Fruit fly (Drosophila melanogaster): ENCODE results near the gene SNF4Agamma.
A peak's percentile ranks its signal among the peaks of the same experiment; 100 is the strongest.

Gene SNF4Agamma

dm6 chr3R:21214693-21215145, 74.2 kb downstream of the SNF4Agamma start, which contains the start of gene Ddrgk1 (continued):
- TF ChIP-seq gro (GFP tag; optimal IDR thresholded peaks at IDR 0.05) = peak; percentile 6
- no peak for TF ChIP-seq run (tag; optimal IDR thresholded peaks at IDR 0.05)
- no peak; the same call in 1 of the 2 replicates for TF ChIP-seq CG9932 (GFP tag; IDR thresholded peaks at IDR 0.05)
- TF ChIP-seq hb (GFP tag; IDR thresholded peaks at IDR 0.05; ENCODE audit: partially characterized antibody) = no peak
- TF ChIP-seq hkb (optimal IDR thresholded peaks at IDR 0.05) = no peak
- TF ChIP-seq hkb (GFP tag; IDR thresholded peaks at IDR 0.05) = no peak
- no peak for TF ChIP-seq CG15073 (GFP tag; optimal IDR thresholded peaks at IDR 0.05)
- peak; percentile 13 for TF ChIP-seq pnt (GFP tag; optimal IDR thresholded peaks at IDR 0.05)
- no peak for TF ChIP-seq sr (GFP tag; IDR thresholded peaks at IDR 0.05)
- no peak for TF ChIP-seq shn (GFP tag; optimal IDR thresholded peaks at IDR 0.05)
- no peak for TF ChIP-seq CG4282 (GFP tag; optimal IDR thresholded peaks at IDR 0.05)
- peak; percentile 43; the same call in 1 of the 2 replicates for TF ChIP-seq slbo (GFP tag; IDR thresholded peaks at IDR 0.05)
- no peak for TF ChIP-seq CG3407 (GFP tag; optimal IDR thresholded peaks at IDR 0.05)
- TF ChIP-seq sima (GFP tag; optimal IDR thresholded peaks at IDR 0.05) = no peak
- TF ChIP-seq sug (tag; optimal IDR thresholded peaks at IDR 0.05) = peak; percentile 15
- TF ChIP-seq Oaz (GFP tag; IDR thresholded peaks at IDR 0.05) = no peak
- no peak for TF ChIP-seq B-H2 (GFP tag; optimal IDR thresholded peaks at IDR 0.05)
- no peak for TF ChIP-seq caup (GFP tag; optimal IDR thresholded peaks at IDR 0.05; ENCODE audit: severe bottlenecking)
- TF ChIP-seq Hmr (GFP tag; optimal IDR thresholded peaks at IDR 0.05) = no peak
- TF ChIP-seq CG17361 (GFP tag; IDR thresholded peaks at IDR 0.05) = 0 out of 3 replicates have a peak, but pooled peaks have one; percentile 30
- TF ChIP-seq az2 (GFP tag; optimal IDR thresholded peaks at IDR 0.05) = peak; percentile 19
- no peak for TF ChIP-seq scrt (GFP tag; optimal IDR thresholded peaks at IDR 0.05)
- TF ChIP-seq zen (tag; optimal IDR thresholded peaks at IDR 0.05) = peak; percentile 23
- no peak for TF ChIP-seq CG17912 (GFP tag; optimal IDR thresholded peaks at IDR 0.05)
- peak; percentile 68 for TF ChIP-seq Ets65A (GFP tag)
- peak; percentile 38 for TF ChIP-seq phol (tag; optimal IDR thresholded peaks at IDR 0.05)
- no peak for TF ChIP-seq CG32772 (GFP tag; IDR thresholded peaks at IDR 0.05)
- TF ChIP-seq ems (GFP tag; optimal IDR thresholded peaks at IDR 0.05) = peak; percentile 34
- TF ChIP-seq Six4 (GFP tag; optimal IDR thresholded peaks at IDR 0.05) = no peak
- TF ChIP-seq Dfd (GFP tag; optimal IDR thresholded peaks at IDR 0.05) = no peak
- no peak for TF ChIP-seq Usf (GFP tag; optimal IDR thresholded peaks at IDR 0.05)
- TF ChIP-seq trh (GFP tag; optimal IDR thresholded peaks at IDR 0.05) = no peak
- no peak for TF ChIP-seq seq (GFP tag; IDR thresholded peaks at IDR 0.05)
- no peak for TF ChIP-seq CG17829 (tag; optimal IDR thresholded peaks at IDR 0.05)
- TF ChIP-seq crc (GFP tag; optimal IDR thresholded peaks at IDR 0.05) = no peak
- no peak for TF ChIP-seq CG11560 (tag; IDR thresholded peaks at IDR 0.05)

- TF ChIP-seq Med (GFP tag) = peak; percentile 65
- TF ChIP-seq CG42726 (GFP tag; IDR thresholded peaks at IDR 0.05; ENCODE audit: partially characterized antibody) = 0 out of 2 replicates have a peak, but pooled peaks have one; percentile 10
- TF ChIP-seq Ets65A (GFP tag) = peak; percentile 73
- TF ChIP-seq toy (GFP tag; IDR thresholded peaks at IDR 0.05) = no peak
- TF ChIP-seq prd (optimal IDR thresholded peaks at IDR 0.05) = no peak
- TF ChIP-seq prd (GFP tag; IDR thresholded peaks at IDR 0.05) = no peak
Observed at dm6 chr3R:21215290-21215689, 74.8 kb downstream of the SNF4Agamma start.

dm6 chr3R:21218733-21219165, 78.2 kb downstream of the SNF4Agamma start, which contains the start of the genes Smyd5 and Oga:
Smyd5 (minus strand) TSS chr3R:21218791.
Oga (plus strand) TSS chr3R:21219077.
- TF ChIP-seq az2 (GFP tag; optimal IDR thresholded peaks at IDR 0.05) (peak; percentile 13), CG9437 (GFP tag; optimal IDR thresholded peaks at IDR 0.05) (no peak), fd102C (GFP tag; optimal IDR thresholded peaks at IDR 0.05) (no peak), abd-A (tag; optimal IDR thresholded peaks at IDR 0.05) (no peak), D19B (GFP tag; optimal IDR thresholded peaks at IDR 0.05) (no peak), Hr39 (optimal IDR thresholded peaks at IDR 0.05) (no peak), trh (GFP tag; optimal IDR thresholded peaks at IDR 0.05) (no peak), NfI (GFP tag; optimal IDR thresholded peaks at IDR 0.05) (peak; percentile 60), fd3F (GFP tag; optimal IDR thresholded peaks at IDR 0.05) (no peak), Xbp1 (GFP tag; optimal IDR thresholded peaks at IDR 0.05) (peak; percentile 55), Sry-δ (GFP tag; optimal IDR thresholded peaks at IDR 0.05) (peak; percentile 85), twi (tag; optimal IDR thresholded peaks at IDR 0.05) (peak; percentile 30), Dip2 (GFP tag; IDR thresholded peaks at IDR 0.05) (no peak), schlank (tag; optimal IDR thresholded peaks at IDR 0.05) (no peak)
